Worm (Caenorhabditis elegans) whole organism, late embryonic: Measurements from ENCODE around the gene F55A4.13.

Source experiments
- K02D7.2 ChIP-seq: sonication (generic microtip); optimal IDR thresholded peaks from 2 replicates; lab custom pipeline; 2017; ENCODE audit warnings: mild to moderate bottlenecking, missing genetic modification characterization, missing compliant biosample characterization
- ceh-22 ChIP-seq: sonication (generic microtip); optimal IDR thresholded peaks from 2 replicates; lab custom pipeline; 2017; ENCODE audit warnings: missing biosample characterization, missing genetic modification characterization
- ceh-9 ChIP-seq: sonication (generic microtip); optimal IDR thresholded peaks from 2 replicates; lab custom pipeline; 2016; ENCODE audit warnings: mild to moderate bottlenecking, missing genetic modification characterization, inconsistent platforms, missing compliant biosample characterization
- elt-2 ChIP-seq: sonication (generic microtip); optimal IDR thresholded peaks from 2 replicates; lab custom pipeline; 2016; ENCODE audit warnings: missing genetic modification reagents, missing genetic modification characterization, missing compliant biosample characterization
- fkh-10 ChIP-seq: fragments of 150-350 bp; optimal IDR thresholded peaks from 2 replicates; lab custom pipeline; 2014; ENCODE audit warnings: missing biosample characterization, missing genetic modification reagents, missing genetic modification characterization
- unc-3 ChIP-seq, 2 experiments: fragments of 200-800 bp in 1 of 2; sonication (Bioruptor generic) in 1 of 2; sonication (generic microtip) in 1 of 2; conservative IDR thresholded peaks in 1 of 2; optimal IDR thresholded peaks in 1 of 2; 2 replicates each; pipeline versions ENCODE4 v1.3.6 to Lab custom; 2016 to 2022; ENCODE audit warnings: missing compliant biosample characterization in 2 of 2, missing genetic modification characterization in 2 of 2, missing genetic modification reagents in 1 of 2
- unc-55 ChIP-seq: sonication (generic microtip); optimal IDR thresholded peaks from 2 replicates; lab custom pipeline; 2017; ENCODE audit warnings: missing biosample characterization, missing genetic modification reagents, missing genetic modification characterization

DNA sequence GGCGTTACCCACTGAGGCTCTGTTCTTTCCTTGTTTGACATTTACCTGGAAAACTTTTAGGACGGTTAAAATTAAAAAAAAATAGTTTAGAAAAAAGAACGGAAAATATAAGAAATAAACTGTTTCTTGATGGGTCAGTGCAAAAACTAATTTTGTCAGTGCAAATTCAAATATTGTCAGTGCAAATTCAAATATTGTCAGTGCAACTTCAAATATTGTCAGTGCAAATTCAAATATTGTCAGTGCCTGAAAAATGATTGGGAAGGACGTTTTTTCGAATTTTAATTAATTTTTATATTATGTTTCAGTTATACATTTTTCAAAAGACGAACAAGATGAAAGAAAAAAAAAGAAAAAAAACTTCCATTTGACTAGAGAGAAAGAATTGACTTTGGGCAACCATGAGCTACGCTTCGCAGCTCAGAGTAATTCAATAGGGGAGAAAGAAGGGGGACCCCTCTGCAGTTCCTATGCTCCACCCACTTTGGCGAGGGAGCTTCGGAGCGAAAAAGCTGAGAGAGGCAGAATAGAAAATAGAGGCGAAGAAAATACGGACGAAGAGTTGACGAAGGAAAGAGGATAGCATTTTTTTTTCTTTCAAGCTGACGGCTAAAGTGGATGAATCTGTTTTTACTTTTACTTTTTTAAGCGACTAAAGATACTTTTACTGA lies 45.2 kb upstream of the F55A4.13 start, which contains the start of gene unc-1:
- TF ChIP-seq ceh-22, result no peak
- TF ChIP-seq ceh-9 (tag; lab: Kevin White, UChicago), result no peak
- TF ChIP-seq fkh-10 (GFP tag; lab: Kevin White, UChicago), result no peak
- TF ChIP-seq unc-3 (GFP tag; conservative IDR thresholded peaks at IDR 0.05; lab: Robert Waterston, UW), result no peak
- no peak for TF ChIP-seq unc-3 (tag; optimal IDR thresholded peaks at IDR 0.05; lab: Kevin White, UChicago)
- no peak for TF ChIP-seq unc-55 (GFP tag; lab: Kevin White, UChicago)
- no peak for TF ChIP-seq elt-2 (tag; lab: Kevin White, UChicago)
- no peak for TF ChIP-seq K02D7.2
